Fruit fly (Drosophila melanogaster) whole organism, embryonic: ENCODE measurements around the gene Rok.

Experiments used
- CG32772 ChIP-seq: fragments of 200-800 bp; sonication (Bioruptor generic); IDR thresholded peaks from 2 replicates; pipeline ENCODE4 v1.3.6; 2022; ENCODE audit warnings: missing biosample characterization, missing genetic modification characterization
- CG3726 ChIP-seq: fragments of 200-800 bp; sonication (Bioruptor generic); IDR thresholded peaks from 3 replicates; pipeline ENCODE4, ENCODE4 v1.3.6; 2022; ENCODE audit warnings: missing biosample characterization, missing genetic modification characterization
- Myb ChIP-seq: fragments of 200-800 bp; sonication (Bioruptor generic); optimal IDR thresholded peaks from 2 replicates; lab custom pipeline; 2016; ENCODE audit warnings: missing biosample characterization, missing genetic modification characterization
- Optix ChIP-seq: fragments of 200-800 bp; sonication (Bioruptor generic); IDR thresholded peaks from 3 replicates; pipeline ENCODE4 v1.3.6; 2022; ENCODE audit warnings: missing biosample characterization, missing genetic modification characterization
- rib ChIP-seq: fragments of 200-800 bp; sonication (Bioruptor generic); IDR thresholded peaks from 2 replicates; pipeline ENCODE4 v1.3.6; 2022; ENCODE audit warnings: missing biosample characterization, missing genetic modification characterization
- zen2 ChIP-seq: fragments of 200-800 bp; sonication (Bioruptor generic); IDR thresholded peaks from 3 replicates; pipeline ENCODE4 v1.3.6; 2022; ENCODE audit warnings: missing biosample characterization, missing genetic modification characterization; ENCODE audit not compliant: partially characterized antibody

- TF ChIP-seq Optix (GFP tag; lab: Robert Waterston, UW) (no peak), rib (GFP tag; lab: Robert Waterston, UW) (no peak), zen2 (GFP tag; lab: Robert Waterston, UW) (no peak), CG32772 (GFP tag; lab: Robert Waterston, UW) (no peak), CG3726 (GFP tag; lab: Robert Waterston, UW) (no peak), Myb (GFP tag; lab: Kevin White, UChicago) (no peak)
Observed at dm6 chrX:16585569-16585968, 51.6 kb downstream of the Rok start.
